Fruit fly (Drosophila melanogaster) whole organism: ENCODE measurements around the gene CG15628.

ENCODE experiments used
- CG8478 ChIP-seq: fragments of >200 bp; optimal IDR thresholded peaks from 2 replicates; lab custom pipeline; 2018; ENCODE audit warnings: inconsistent platforms
- Dll ChIP-seq: fragments of >200 bp; optimal IDR thresholded peaks from 2 replicates; lab custom pipeline; 2017
- EcR ChIP-seq, 2 experiments: fragments of >200 bp; optimal IDR thresholded peaks; 2 replicates each; lab custom pipeline; 2017; ENCODE audit warnings: missing biosample characterization in 2 of 2, missing genetic modification characterization in 2 of 2, missing genetic modification reagents in 2 of 2
- pan ChIP-seq: fragments of >200 bp; optimal IDR thresholded peaks from 2 replicates; lab custom pipeline; 2017
- psq ChIP-seq: fragments of >200 bp; optimal IDR thresholded peaks from 2 replicates; lab custom pipeline; 2017
- usp ChIP-seq: fragments of >200 bp; optimal IDR thresholded peaks from 2 replicates; lab custom pipeline; 2017; ENCODE audit warnings: missing biosample characterization, missing genetic modification characterization, mixed read lengths

DNA sequence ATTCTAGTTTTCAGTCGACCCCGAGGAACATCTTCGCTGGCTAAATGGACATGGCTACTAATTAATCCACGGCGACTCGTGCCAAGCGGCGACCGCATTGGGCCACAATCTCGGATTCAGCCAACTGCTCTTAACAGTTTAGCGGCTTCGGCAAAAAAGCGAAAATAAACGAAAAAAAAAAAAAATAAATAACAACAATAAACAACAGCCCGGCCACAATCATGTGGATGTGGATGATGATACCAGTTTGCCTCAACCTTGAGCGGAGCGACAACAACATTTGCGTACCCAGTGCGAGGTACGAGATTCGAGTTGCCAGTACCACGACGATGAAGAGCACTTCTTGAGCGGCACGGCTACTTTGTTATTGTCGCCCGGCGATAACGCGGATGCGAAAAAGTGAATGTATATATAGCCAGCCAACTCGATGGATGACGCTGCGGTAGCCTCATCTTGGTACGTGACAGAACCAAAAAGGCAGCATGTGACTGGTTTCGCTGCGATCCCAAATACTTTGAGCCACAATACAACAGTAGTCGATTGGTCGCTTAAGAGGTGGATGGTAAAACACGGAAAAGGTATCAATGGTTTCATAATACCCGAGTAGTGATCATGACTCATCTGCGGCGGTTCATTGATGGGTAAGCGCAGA, 13.5 kb upstream of the CG15628 start:
- TF ChIP-seq EcR (GFP tag; optimal IDR thresholded peaks at IDR 0.05; lab: Kevin White, UChicago) (no peak), CG8478 (no peak), psq (lab: Kevin White, UChicago) (no peak), usp (GFP tag; lab: Kevin White, UChicago) (no peak), Dll (lab: Kevin White, UChicago) (no peak), pan (lab: Kevin White, UChicago) (no peak)
